Worm (Caenorhabditis elegans) whole organism, young adult: ENCODE data around the gene egl-18.

Source experiments
- B0261.1 ChIP-seq: sonication (generic microtip); optimal IDR thresholded peaks from 2 replicates; lab custom pipeline; 2016; ENCODE audit warnings: mild to moderate bottlenecking, missing genetic modification characterization, moderate library complexity, missing compliant biosample characterization
- F10E7.11 ChIP-seq: sonication (generic microtip); optimal IDR thresholded peaks from 2 replicates; lab custom pipeline; 2017; ENCODE audit warnings: mild to moderate bottlenecking, missing genetic modification characterization, moderate library complexity, missing compliant biosample characterization
- F57C9.4 ChIP-seq: sonication (generic microtip); optimal IDR thresholded peaks from 2 replicates; lab custom pipeline; 2017; ENCODE audit warnings: mild to moderate bottlenecking, missing genetic modification characterization, missing compliant biosample characterization
- T07F8.4 ChIP-seq: sonication (generic microtip); optimal IDR thresholded peaks from 2 replicates; lab custom pipeline; 2016; ENCODE audit warnings: mild to moderate bottlenecking, missing genetic modification characterization, moderate library complexity, missing compliant biosample characterization
- ZK185.1 ChIP-seq: sonication (generic microtip); optimal IDR thresholded peaks from 2 replicates; lab custom pipeline; 2016; ENCODE audit warnings: mild to moderate bottlenecking, missing genetic modification characterization, missing compliant biosample characterization; ENCODE audit not compliant: poor library complexity, severe bottlenecking
- aptf-3 ChIP-seq: fragments of 200-800 bp; sonication (Bioruptor generic); IDR thresholded peaks from 2 replicates; pipeline ENCODE4 v1.3.6; 2022; ENCODE audit warnings: missing genetic modification characterization, missing compliant biosample characterization
- attf-5 ChIP-seq: fragments of 200-800 bp; sonication (Bioruptor generic); optimal IDR thresholded peaks from 2 replicates; lab custom pipeline; 2018; ENCODE audit warnings: mild to moderate bottlenecking, missing genetic modification characterization, missing compliant biosample characterization
- cebp-2 ChIP-seq: fragments of 200-800 bp; sonication (Bioruptor generic); IDR thresholded peaks from 2 replicates; pipeline ENCODE4 v1.3.6; 2022; ENCODE audit warnings: missing genetic modification characterization, missing compliant biosample characterization
- ceh-91 ChIP-seq: fragments of 200-800 bp; sonication (Bioruptor generic); IDR thresholded peaks from 2 replicates; pipeline ENCODE4 v1.3.6; 2022; ENCODE audit warnings: missing genetic modification reagents, missing genetic modification characterization, missing compliant biosample characterization
- die-1 ChIP-seq: sonication (generic microtip); optimal IDR thresholded peaks from 2 replicates; lab custom pipeline; 2016; ENCODE audit warnings: missing genotype, mild to moderate bottlenecking, missing genetic modification characterization, missing compliant biosample characterization
- egl-18 ChIP-seq: fragments of 200-800 bp; sonication (Bioruptor generic); IDR thresholded peaks from 2 replicates; pipeline ENCODE4 v1.3.6; 2022; ENCODE audit warnings: missing genetic modification reagents, missing genetic modification characterization, missing compliant biosample characterization
- hlh-12 ChIP-seq: sonication (generic microtip); optimal IDR thresholded peaks from 2 replicates; lab custom pipeline; 2016; ENCODE audit warnings: missing genetic modification characterization, missing compliant biosample characterization
- hmg-1.2 ChIP-seq: fragments of 200-800 bp; sonication (Bioruptor generic); IDR thresholded peaks from 2 replicates; pipeline ENCODE4 v1.3.6; 2022; ENCODE audit warnings: missing genetic modification reagents, missing genetic modification characterization, missing compliant biosample characterization
- nhr-80 ChIP-seq: sonication (generic microtip); optimal IDR thresholded peaks from 2 replicates; lab custom pipeline; 2016; ENCODE audit warnings: missing genetic modification characterization, missing compliant biosample characterization
- rpc-1 ChIP-seq, 2 experiments: fragments of 150-350 bp in 1 of 2; sonication (generic microtip) in 1 of 2; optimal IDR thresholded peaks; 2 replicates each; lab custom pipeline; 2014 to 2018; ENCODE audit warnings: missing biosample characterization in 1 of 2, missing genetic modification characterization in 1 of 2, missing genetic modification reagents in 1 of 2, missing genotype in 1 of 2
- sdz-38 ChIP-seq: sonication (generic microtip); optimal IDR thresholded peaks from 2 replicates; lab custom pipeline; 2016; ENCODE audit warnings: missing genotype, missing genetic modification characterization, missing compliant biosample characterization
- snpc-1.1 ChIP-seq: sonication (generic microtip); optimal IDR thresholded peaks from 2 replicates; lab custom pipeline; 2017; ENCODE audit warnings: missing genetic modification characterization, mild to moderate bottlenecking, missing compliant biosample characterization, antibody characterized with exemption, moderate library complexity, missing genotype, missing genetic modification reagents; ENCODE audit not compliant: insufficient read depth
- zfh-2 ChIP-seq: fragments of 200-800 bp; sonication (Bioruptor generic); conservative IDR thresholded peaks from 2 replicates; pipeline ENCODE4 v1.3.6; 2022; ENCODE audit warnings: missing genetic modification reagents, missing genetic modification characterization, missing compliant biosample characterization

The egl-18 gene

ce11 chrIV:1965135-1965534 lies 63.0 kb downstream of the egl-18 start, which contains the start of gene Y48A5A.1:
Y48A5A.1 (plus strand) TSS chrIV:1965481.
- TF ChIP-seq B0261.1 (tag; lab: Kevin White, UChicago), result no peak
- TF ChIP-seq ceh-91, result no peak
- TF ChIP-seq hlh-12 (tag; lab: Kevin White, UChicago), result no peak
- no peak for TF ChIP-seq sdz-38 (tag; lab: Kevin White, UChicago)
- TF ChIP-seq T07F8.4 (tag; lab: Kevin White, UChicago), result no peak
- no peak for TF ChIP-seq cebp-2
- no peak for TF ChIP-seq ZK185.1
- TF ChIP-seq egl-18 (GFP tag; lab: Robert Waterston, UW), result no peak
- no peak for TF ChIP-seq F57C9.4 (tag; lab: Kevin White, UChicago)
- no peak for TF ChIP-seq die-1
- no peak for TF ChIP-seq attf-5 (GFP tag; lab: Kevin White, UChicago)
- TF ChIP-seq zfh-2, result no peak
- TF ChIP-seq rpc-1 (optimal IDR thresholded peaks at IDR 0.05; lab: Kevin White, UChicago), result no peak
- TF ChIP-seq rpc-1 (tag; optimal IDR thresholded peaks at IDR 0.05; lab: Kevin White, UChicago), result no peak
- TF ChIP-seq F10E7.11 (tag; lab: Kevin White, UChicago), result no peak
- TF ChIP-seq snpc-1.1 (tag; lab: Kevin White, UChicago), result no peak
- no peak for TF ChIP-seq hmg-1.2 (GFP tag; lab: Robert Waterston, UW)
- no peak for TF ChIP-seq nhr-80 (tag; lab: Kevin White, UChicago)
- TF ChIP-seq aptf-3 (GFP tag; lab: Robert Waterston, UW), result no peak
